Worm (Caenorhabditis elegans) whole organism, L2 larva: ENCODE measurements around the gene C54E4.5.
A peak's percentile ranks its signal among the peaks of the same experiment; 100 is the strongest.

Source experiments
- C34F6.9 ChIP-seq: fragments of 150-350 bp; optimal IDR thresholded peaks from 2 replicates; lab custom pipeline; 2014; ENCODE audit warnings: missing biosample characterization, missing genetic modification characterization
- R02D3.7 ChIP-seq: fragments of 150-350 bp; optimal IDR thresholded peaks from 2 replicates; lab custom pipeline; 2014; ENCODE audit warnings: missing biosample characterization, missing genetic modification characterization
- Y55F3AM.14 ChIP-seq: fragments of 200-800 bp; sonication (Bioruptor generic); optimal IDR thresholded peaks from 2 replicates; lab custom pipeline; 2018; ENCODE audit warnings: mild to moderate bottlenecking, missing genetic modification characterization, missing compliant biosample characterization
- alr-1 ChIP-seq: fragments of 150-350 bp; optimal IDR thresholded peaks from 2 replicates; lab custom pipeline; 2014; ENCODE audit warnings: missing biosample characterization, missing genetic modification characterization
- aly-2 ChIP-seq: fragments of 150-350 bp; optimal IDR thresholded peaks from 2 replicates; lab custom pipeline; 2014; ENCODE audit warnings: missing biosample characterization, missing genetic modification characterization
- ama-1 ChIP-seq: fragments of 150-350 bp; optimal IDR thresholded peaks from 2 replicates; lab custom pipeline; 2018; ENCODE audit warnings: inconsistent platforms
- blmp-1 ChIP-seq: sonication (generic microtip); optimal IDR thresholded peaks from 2 replicates; lab custom pipeline; 2017; ENCODE audit warnings: missing genetic modification characterization, mild to moderate bottlenecking, missing compliant biosample characterization, antibody characterized with exemption, moderate library complexity; ENCODE audit not compliant: insufficient read depth
- ceh-16 ChIP-seq: fragments of 150-350 bp; optimal IDR thresholded peaks from 2 replicates; lab custom pipeline; 2014; ENCODE audit warnings: missing biosample characterization, missing genetic modification characterization
- ceh-82 ChIP-seq: fragments of 150-350 bp; optimal IDR thresholded peaks from 2 replicates; lab custom pipeline; 2014; ENCODE audit warnings: missing biosample characterization, missing genetic modification characterization
- crh-2 ChIP-seq: sonication (generic microtip); optimal IDR thresholded peaks from 2 replicates; lab custom pipeline; 2017; ENCODE audit warnings: missing biosample characterization, missing genetic modification characterization
- elt-1 ChIP-seq: fragments of 150-350 bp; optimal IDR thresholded peaks from 2 replicates; lab custom pipeline; 2014; ENCODE audit warnings: missing biosample characterization, missing genetic modification characterization
- fos-1 ChIP-seq: fragments of 150-350 bp; optimal IDR thresholded peaks from 2 replicates; lab custom pipeline; 2014; ENCODE audit warnings: missing biosample characterization, missing genetic modification characterization
- gmeb-1 ChIP-seq: fragments of 150-350 bp; optimal IDR thresholded peaks from 2 replicates; lab custom pipeline; 2014; ENCODE audit warnings: missing biosample characterization, missing genetic modification characterization
- lin-11 ChIP-seq: fragments of 150-350 bp; sonication (generic microtip); optimal IDR thresholded peaks from 2 replicates; lab custom pipeline; 2014; ENCODE audit warnings: missing biosample characterization, missing genetic modification characterization, inconsistent platforms, mixed read lengths
- lin-13 ChIP-seq: fragments of 150-350 bp; optimal IDR thresholded peaks from 2 replicates; lab custom pipeline; 2014; ENCODE audit warnings: missing biosample characterization, missing genetic modification reagents, missing genetic modification characterization
- lsy-2 ChIP-seq, 2 experiments: fragments of 150-350 bp in 1 of 2; sonication (generic microtip) in 1 of 2; optimal IDR thresholded peaks; 2 replicates each; lab custom pipeline; 2014 to 2017; ENCODE audit warnings: missing biosample characterization in 2 of 2, missing genetic modification characterization in 2 of 2
- mab-5 ChIP-seq: fragments of 150-350 bp; optimal IDR thresholded peaks from 2 replicates; lab custom pipeline; 2014; ENCODE audit warnings: missing biosample characterization, missing genetic modification characterization
- nhr-10 ChIP-seq: sonication (generic microtip); optimal IDR thresholded peaks from 2 replicates; lab custom pipeline; 2017; ENCODE audit warnings: missing biosample characterization, missing genetic modification characterization
- nhr-11 ChIP-seq: fragments of 150-350 bp; optimal IDR thresholded peaks from 2 replicates; lab custom pipeline; 2014; ENCODE audit warnings: missing biosample characterization, missing genetic modification characterization
- nhr-21 ChIP-seq: fragments of 150-350 bp; optimal IDR thresholded peaks from 2 replicates; lab custom pipeline; 2014; ENCODE audit warnings: missing biosample characterization, missing genetic modification characterization
- nhr-23 ChIP-seq: fragments of 150-350 bp; optimal IDR thresholded peaks from 2 replicates; lab custom pipeline; 2014; ENCODE audit warnings: missing biosample characterization, missing genetic modification reagents, missing genetic modification characterization
- nhr-6 ChIP-seq: fragments of 150-350 bp; optimal IDR thresholded peaks from 2 replicates; lab custom pipeline; 2014; ENCODE audit warnings: missing biosample characterization, missing genetic modification characterization
- skn-1 ChIP-seq: sonication (generic microtip); optimal IDR thresholded peaks from 2 replicates; lab custom pipeline; 2017; ENCODE audit warnings: missing biosample characterization, missing genetic modification characterization
- sma-3 ChIP-seq: sonication (generic microtip); optimal IDR thresholded peaks from 2 replicates; lab custom pipeline; 2016; ENCODE audit warnings: missing genetic modification reagents, missing genetic modification characterization, missing compliant biosample characterization
- sma-9 ChIP-seq, 2 experiments: fragments of 150-350 bp in 1 of 2; sonication (generic microtip) in 1 of 2; optimal IDR thresholded peaks; 2 replicates each; lab custom pipeline; 2014 to 2016; ENCODE audit warnings: missing genetic modification characterization in 2 of 2, mild to moderate bottlenecking in 1 of 2, missing biosample characterization in 1 of 2, missing compliant biosample characterization in 1 of 2, missing genetic modification reagents in 1 of 2, moderate library complexity in 1 of 2
- unc-39 ChIP-seq: fragments of 150-350 bp; optimal IDR thresholded peaks from 2 replicates; lab custom pipeline; 2014; ENCODE audit warnings: missing biosample characterization, missing genetic modification characterization
- unc-55 ChIP-seq: fragments of 150-350 bp; sonication (generic microtip); optimal IDR thresholded peaks from 3 replicates; lab custom pipeline; 2014; ENCODE audit warnings: missing biosample characterization, missing genetic modification reagents, missing genetic modification characterization
- zag-1 ChIP-seq: fragments of 150-350 bp; optimal IDR thresholded peaks from 2 replicates; lab custom pipeline; 2014; ENCODE audit warnings: missing biosample characterization, missing genetic modification characterization
- ztf-1 ChIP-seq: fragments of 200-800 bp; sonication (Bioruptor generic); conservative IDR thresholded peaks from 2 replicates; pipeline ENCODE4 v1.3.6; 2022; ENCODE audit warnings: missing genetic modification characterization, missing compliant biosample characterization
- ztf-11 ChIP-seq: sonication (generic microtip); optimal IDR thresholded peaks from 2 replicates; lab custom pipeline; 2017; ENCODE audit warnings: missing biosample characterization, missing genetic modification characterization
- ztf-4 ChIP-seq: fragments of 150-350 bp; optimal IDR thresholded peaks from 2 replicates; lab custom pipeline; 2014; ENCODE audit warnings: missing biosample characterization, missing genetic modification characterization

C54E4.5 gene

DNA sequence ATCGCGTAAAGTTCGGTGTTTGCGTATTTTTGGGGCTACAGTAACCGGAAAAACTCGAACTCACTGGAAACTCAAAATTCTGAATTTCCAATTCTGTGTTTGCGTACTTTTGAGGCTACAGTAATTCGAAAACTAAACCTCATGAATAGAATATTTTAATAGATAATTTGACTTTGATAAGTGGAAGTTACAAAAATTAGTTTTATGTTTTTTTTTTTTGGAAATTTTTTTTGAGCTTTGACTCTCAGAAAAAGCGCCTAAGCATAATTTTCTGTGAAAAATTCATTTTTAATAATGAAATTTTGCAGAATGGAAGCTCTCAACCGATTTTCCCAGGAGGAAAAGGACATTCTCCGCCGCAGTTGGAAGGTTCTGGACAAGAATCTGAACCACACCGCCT, 26.6 kb downstream of the C54E4.5 start, which contains the start of gene glb-7:
Gene glb-7, plus strand, starts transcription at position 301 of the 400 bp plus-strand sequence.
- TF ChIP-seq lin-11 (tag; lab: Kevin White, UChicago), result no peak
- TF ChIP-seq sma-3 (GFP tag; lab: Kevin White, UChicago), result no peak
- TF ChIP-seq ama-1 (lab: Kevin White, UChicago), result no peak
- TF ChIP-seq nhr-10 (tag; lab: Kevin White, UChicago), result no peak
- no peak for TF ChIP-seq elt-1 (tag; lab: Kevin White, UChicago)
- no peak for TF ChIP-seq sma-9 (GFP tag; optimal IDR thresholded peaks at IDR 0.05; lab: Kevin White, UChicago)
- no peak for TF ChIP-seq sma-9 (tag; optimal IDR thresholded peaks at IDR 0.05; lab: Kevin White, UChicago)
- TF ChIP-seq nhr-11 (tag; lab: Kevin White, UChicago), result no peak
- no peak for TF ChIP-seq ceh-82 (tag; lab: Kevin White, UChicago)
- TF ChIP-seq mab-5, result no peak
- TF ChIP-seq fos-1 (tag; lab: Kevin White, UChicago), result no peak
- TF ChIP-seq unc-39 (tag; lab: Kevin White, UChicago), result no peak
- TF ChIP-seq R02D3.7, result no peak

DNA sequence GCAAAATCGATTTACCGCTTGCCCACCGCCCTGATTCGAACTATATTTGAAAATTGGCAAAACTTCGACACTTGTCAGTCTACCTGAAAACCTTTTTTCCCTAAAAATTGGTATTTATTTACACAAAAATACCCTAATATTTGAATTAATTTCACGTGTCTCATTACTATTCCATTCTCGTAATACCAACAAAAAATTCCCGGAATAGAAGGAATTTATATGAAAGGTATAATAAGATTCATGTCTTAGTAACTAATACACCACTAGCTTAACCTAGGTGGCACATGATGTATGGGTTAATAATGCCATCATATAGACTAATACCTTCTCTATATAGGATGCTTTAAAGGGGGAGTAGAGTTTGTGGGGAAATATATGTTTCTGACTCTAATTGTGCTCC, 31.8 kb downstream of the C54E4.5 start:
- TF ChIP-seq alr-1 (tag; lab: Kevin White, UChicago), result no peak
- TF ChIP-seq ztf-11 (tag; lab: Kevin White, UChicago), result no peak
- no peak for TF ChIP-seq C34F6.9 (tag; lab: Kevin White, UChicago)
- no peak for TF ChIP-seq crh-2 (tag; lab: Kevin White, UChicago)
- TF ChIP-seq lsy-2 (tag; optimal IDR thresholded peaks at IDR 0.05; lab: Kevin White, UChicago), result no peak
- no peak for TF ChIP-seq lin-13 (GFP tag; lab: Kevin White, UChicago)
- no peak for TF ChIP-seq nhr-6 (tag; lab: Kevin White, UChicago)
- TF ChIP-seq aly-2, result no peak
- no peak for TF ChIP-seq sma-9 (GFP tag; optimal IDR thresholded peaks at IDR 0.05; lab: Kevin White, UChicago)
- no peak for TF ChIP-seq sma-9 (tag; optimal IDR thresholded peaks at IDR 0.05; lab: Kevin White, UChicago)
- no peak for TF ChIP-seq unc-55 (GFP tag; lab: Kevin White, UChicago)
- TF ChIP-seq nhr-10 (tag; lab: Kevin White, UChicago), result no peak
- TF ChIP-seq gmeb-1 (tag; lab: Kevin White, UChicago), result no peak
- TF ChIP-seq ztf-1 (GFP tag; lab: Robert Waterston, UW), result no peak
- no peak for TF ChIP-seq fos-1 (tag; lab: Kevin White, UChicago)
- no peak for TF ChIP-seq blmp-1
- TF ChIP-seq R02D3.7, result no peak

DNA sequence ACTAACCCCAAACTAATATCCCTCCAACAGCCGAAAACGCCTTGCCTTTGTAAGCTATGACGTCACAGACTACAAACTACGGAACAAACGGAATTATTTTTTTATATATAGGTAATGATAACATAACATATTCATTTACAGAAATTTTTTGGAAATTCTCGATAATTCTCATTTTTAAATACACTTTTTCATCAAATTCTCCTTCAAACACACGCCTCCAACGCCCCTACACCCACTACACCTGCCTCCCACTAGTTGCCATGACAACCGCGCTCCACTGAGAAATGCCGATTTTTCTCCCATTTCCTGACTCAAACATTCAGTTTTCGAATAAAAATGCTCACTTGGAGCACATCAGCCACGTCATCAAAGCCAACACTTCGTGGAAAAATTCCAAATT, 34.8 kb downstream of the C54E4.5 start, which contains the start of gene xbx-4:
Gene xbx-4, plus strand, starts transcription at position 301 of the 400 bp plus-strand sequence.
- TF ChIP-seq lin-13 (GFP tag; lab: Kevin White, UChicago) (no peak), ztf-1 (GFP tag; lab: Robert Waterston, UW) (no peak), skn-1 (tag; lab: Kevin White, UChicago) (no peak), ztf-4 (tag; lab: Kevin White, UChicago) (no peak), Y55F3AM.14 (GFP tag; lab: Kevin White, UChicago) (no peak), alr-1 (tag; lab: Kevin White, UChicago) (no peak), ceh-16 (tag; lab: Kevin White, UChicago) (no peak), zag-1 (tag; lab: Kevin White, UChicago) (no peak), lin-11 (tag; lab: Kevin White, UChicago) (no peak), nhr-23 (no peak), C34F6.9 (tag; lab: Kevin White, UChicago) (no peak), aly-2 (no peak), mab-5 (no peak), lsy-2 (tag; optimal IDR thresholded peaks at IDR 0.05; lab: Kevin White, UChicago) (no peak)

DNA sequence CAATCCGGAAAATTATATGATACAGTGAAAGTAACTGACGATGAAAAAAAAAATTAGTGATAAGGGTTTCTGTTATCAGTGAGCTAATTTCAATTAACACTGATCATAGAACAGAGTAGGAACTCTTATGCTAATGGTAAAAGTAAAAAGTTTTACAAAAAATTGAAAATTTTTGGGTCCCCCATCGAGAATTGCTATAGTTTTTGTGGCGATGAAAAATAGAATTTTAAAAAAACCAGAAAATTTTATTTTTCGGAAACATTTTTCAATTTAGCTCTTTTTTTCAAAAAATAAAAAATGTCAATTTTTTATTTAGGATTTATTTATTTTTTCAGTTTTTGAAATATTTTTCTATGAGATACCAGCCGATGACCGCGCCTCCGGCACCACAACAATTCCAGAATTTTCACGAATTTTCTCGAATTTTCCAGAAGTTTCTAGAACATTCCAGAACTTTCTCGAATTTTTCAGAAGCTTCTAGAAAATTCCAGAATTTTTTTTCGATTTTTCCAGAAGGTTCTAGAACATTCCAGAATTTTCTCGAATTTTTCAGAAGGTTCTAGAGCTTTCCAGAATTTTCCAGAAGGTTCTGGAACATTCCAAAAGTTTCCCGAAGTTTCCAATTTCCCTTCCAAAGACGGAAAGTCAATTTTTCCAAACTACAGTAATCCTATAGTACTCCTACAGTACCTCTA, 35.6 kb downstream of the C54E4.5 start, which contains the start of gene C23H5.8:
Gene C23H5.8, minus strand, starts transcription at position 51 of the 695 bp plus-strand sequence.
- no peak for TF ChIP-seq nhr-21 (tag; lab: Kevin White, UChicago)
- no peak for TF ChIP-seq sma-3 (GFP tag; lab: Kevin White, UChicago)
- TF ChIP-seq lin-13 (GFP tag; lab: Kevin White, UChicago), result no peak
- TF ChIP-seq fos-1 (tag; lab: Kevin White, UChicago), result peak; percentile 5
- no peak for TF ChIP-seq sma-9 (GFP tag; optimal IDR thresholded peaks at IDR 0.05; lab: Kevin White, UChicago)
- no peak for TF ChIP-seq sma-9 (tag; optimal IDR thresholded peaks at IDR 0.05; lab: Kevin White, UChicago)
